Worm (Caenorhabditis elegans): ENCODE measurements around the gene C06H5.11.

ce11 chrV:17855889-17856288 lies 38.0 kb downstream of the C06H5.11 start, which contains the start of gene tcc-1:
- TF ChIP-seq med-1 (GFP tag; optimal IDR thresholded peaks at IDR 0.05; ENCODE audit: insufficient read depth) (no peak), tab-1 (GFP tag; IDR thresholded peaks at IDR 0.05) (no peak), flt-1 (GFP tag; IDR thresholded peaks at IDR 0.05) (no peak), ztf-23 (GFP tag; IDR thresholded peaks at IDR 0.05) (no peak), klf-2 (GFP tag; conservative IDR thresholded peaks at IDR 0.05) (no peak)

Data from whole organism, midembryonic.